Worm (Caenorhabditis elegans) whole organism, L1 larva: ENCODE data around the gene Y73C8C.12.

Source experiments
- ceh-82 ChIP-seq, 3 experiments: fragments of 150-350 bp in 1 of 3; sonication (generic microtip) in 2 of 3; optimal IDR thresholded peaks; 2 replicates each; lab custom pipeline; 2014 to 2017; ENCODE audit warnings: missing biosample characterization in 3 of 3, missing genetic modification characterization in 3 of 3
- ceh-90 ChIP-seq: sonication (generic microtip); optimal IDR thresholded peaks from 2 replicates; lab custom pipeline; 2016; ENCODE audit warnings: missing genetic modification characterization, missing compliant biosample characterization
- efl-3 ChIP-seq: fragments of 200-800 bp; sonication (Bioruptor generic); optimal IDR thresholded peaks from 2 replicates; lab custom pipeline; 2018; ENCODE audit warnings: mild to moderate bottlenecking, missing genetic modification characterization, missing compliant biosample characterization
- elt-3 ChIP-seq, 6 experiments: fragments of 150-350 bp in 1 of 6; sonication (generic microtip); optimal IDR thresholded peaks; 2 replicates each; lab custom pipeline; 2017 to 2018; ENCODE audit warnings: missing biosample characterization in 6 of 6, missing genetic modification characterization in 6 of 6, inconsistent platforms in 1 of 6
- unc-62 ChIP-seq: fragments of 150-350 bp; optimal IDR thresholded peaks from 2 replicates; lab custom pipeline; 2014; ENCODE audit warnings: missing biosample characterization, missing genetic modification reagents, missing genetic modification characterization

DNA sequence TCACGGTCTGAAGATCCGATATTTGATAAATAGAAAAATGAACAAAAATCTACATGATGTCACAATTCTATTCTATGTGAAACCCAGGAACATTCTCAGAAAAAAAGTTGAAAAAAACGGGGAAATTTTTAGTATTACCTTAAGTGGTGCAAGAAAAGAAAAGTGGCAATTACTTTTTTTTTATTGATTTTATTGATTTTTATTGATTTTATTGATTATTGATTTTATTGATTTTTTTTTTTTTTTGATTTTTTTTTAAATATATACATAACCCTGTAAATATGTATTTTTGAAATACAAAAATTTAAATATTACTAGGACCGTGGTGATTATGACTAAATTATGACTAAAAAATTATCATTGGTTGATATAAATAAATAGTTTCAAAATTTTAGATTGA is 46.6 kb downstream of the Y73C8C.12 start:
- no peak for TF ChIP-seq ceh-90 (tag; lab: Kevin White, UChicago)
- TF ChIP-seq unc-62 (GFP tag; lab: Kevin White, UChicago), result no peak
- no peak for TF ChIP-seq elt-3 (tag; optimal IDR thresholded peaks at IDR 0.05; lab: Kevin White, UChicago)
- TF ChIP-seq efl-3, result no peak
- TF ChIP-seq ceh-82 (tag; optimal IDR thresholded peaks at IDR 0.05; lab: Kevin White, UChicago), result no peak
